Fruit fly (Drosophila melanogaster): ENCODE results near the gene CG32191.
A peak's percentile ranks its signal among the peaks of the same experiment; 100 is the strongest.

Gene CG32191

dm6 chr3L:17842892-17843703 is 34.2 kb upstream of the CG32191 start, which contains the start of gene CG5567 (continued):
- no peak for TF ChIP-seq CG12236 (GFP tag; optimal IDR thresholded peaks at IDR 0.05)
- TF ChIP-seq CG1647 (GFP tag; optimal IDR thresholded peaks at IDR 0.05) = no peak
- peak; percentile 14 for TF ChIP-seq CoRest (tag; optimal IDR thresholded peaks at IDR 0.05)
- TF ChIP-seq rib (GFP tag; IDR thresholded peaks at IDR 0.05) = 0 out of 2 replicates have a peak, but pooled peaks have one; percentile 21
- no peak for TF ChIP-seq Gsc (GFP tag; IDR thresholded peaks at IDR 0.05)
- peak; percentile 12 for TF ChIP-seq CrebB (tag; optimal IDR thresholded peaks at IDR 0.05)
- TF ChIP-seq GATAe (GFP tag; conservative IDR thresholded peaks at IDR 0.05) = no peak
- peak; percentile 22 for TF ChIP-seq CG13775 (GFP tag; optimal IDR thresholded peaks at IDR 0.05)
- no peak for TF ChIP-seq sob (GFP tag; IDR thresholded peaks at IDR 0.05)
- no peak for TF ChIP-seq CG10565 (GFP tag; optimal IDR thresholded peaks at IDR 0.05)
- TF ChIP-seq CG11456 (GFP tag; IDR thresholded peaks at IDR 0.05) = no peak
- TF ChIP-seq ara (GFP tag; IDR thresholded peaks at IDR 0.05) = no peak
- TF ChIP-seq CG2678 (tag; optimal IDR thresholded peaks at IDR 0.05) = peak; percentile 32
- no peak for TF ChIP-seq Neu2 (GFP tag; optimal IDR thresholded peaks at IDR 0.05; ENCODE audit: borderline replicate concordance)
- peak; percentile 97 for TF ChIP-seq D19A (tag; optimal IDR thresholded peaks at IDR 0.05)
- TF ChIP-seq CG3281 (GFP tag; optimal IDR thresholded peaks at IDR 0.05) = peak; percentile 18
- no peak for TF ChIP-seq CG2875 (GFP tag; optimal IDR thresholded peaks at IDR 0.05)
- TF ChIP-seq repo (GFP tag; optimal IDR thresholded peaks at IDR 0.05) = no peak
- peak; percentile 87 for TF ChIP-seq row (GFP tag; IDR thresholded peaks at IDR 0.05)
- TF ChIP-seq tin (GFP tag; optimal IDR thresholded peaks at IDR 0.05) = no peak
- TF ChIP-seq CG14014 (GFP tag; IDR thresholded peaks at IDR 0.05) = 0 out of 2 replicates have a peak, but pooled peaks have one; percentile 20
- no peak for TF ChIP-seq ewg (GFP tag; optimal IDR thresholded peaks at IDR 0.05)
- TF ChIP-seq bsh (GFP tag; optimal IDR thresholded peaks at IDR 0.05) = peak in 1 of 2 experiments; percentile 23
- TF ChIP-seq CG42726 (GFP tag; IDR thresholded peaks at IDR 0.05; ENCODE audit: partially characterized antibody) = no peak
- TF ChIP-seq tll (GFP tag; optimal IDR thresholded peaks at IDR 0.05) = no peak
- peak; percentile 42 for TF ChIP-seq CG7839 (tag; optimal IDR thresholded peaks at IDR 0.05)
- TF ChIP-seq emc (GFP tag; optimal IDR thresholded peaks at IDR 0.05) = no peak
- no peak for TF ChIP-seq CG7357 (GFP tag; IDR thresholded peaks at IDR 0.05)
- TF ChIP-seq CG1024 (GFP tag; IDR thresholded peaks at IDR 0.05) = no peak
- no peak for TF ChIP-seq CG3407 (GFP tag; optimal IDR thresholded peaks at IDR 0.05)
- no peak for TF ChIP-seq toy (GFP tag; IDR thresholded peaks at IDR 0.05)
- no peak for TF ChIP-seq cad (GFP tag; optimal IDR thresholded peaks at IDR 0.05)
- peak; percentile 44; the same call in 1 of the 2 replicates for TF ChIP-seq Rfx (GFP tag; IDR thresholded peaks at IDR 0.05)
- TF ChIP-seq CG1529 (GFP tag; optimal IDR thresholded peaks at IDR 0.05) = no peak
- peak; percentile 61; the same call in 1 of the 2 replicates for TF ChIP-seq CG32767 (GFP tag; IDR thresholded peaks at IDR 0.05)
- TF ChIP-seq CG15696 (tag; optimal IDR thresholded peaks at IDR 0.05) = no peak
- no peak for TF ChIP-seq wek (GFP tag; optimal IDR thresholded peaks at IDR 0.05)
- TF ChIP-seq dysf (GFP tag; IDR thresholded peaks at IDR 0.05) = peak; percentile 38; the same call in 1 of the 3 replicates
- TF ChIP-seq gsb (GFP tag; IDR thresholded peaks at IDR 0.05) = no peak
- peak; percentile 47 for TF ChIP-seq CG34376 (GFP tag; optimal IDR thresholded peaks at IDR 0.05)
- peak; percentile 23 for TF ChIP-seq gem (tag; optimal IDR thresholded peaks at IDR 0.05)
- TF ChIP-seq CG2129 (GFP tag; IDR thresholded peaks at IDR 0.05; ENCODE audit: partially characterized antibody) = no peak
- TF ChIP-seq Lhr (GFP tag; optimal IDR thresholded peaks at IDR 0.05) = no peak
- TF ChIP-seq lmd (GFP tag; IDR thresholded peaks at IDR 0.05) = peak; percentile 17; the same call in 1 of the 2 replicates
- TF ChIP-seq ap (GFP tag; IDR thresholded peaks at IDR 0.05) = no peak
- TF ChIP-seq Nf-YC (tag; optimal IDR thresholded peaks at IDR 0.05) = peak; percentile 36
- TF ChIP-seq ci (GFP tag; IDR thresholded peaks at IDR 0.05) = 0 out of 3 replicates have a peak, but pooled peaks have one; percentile 37
- peak; percentile 28 for TF ChIP-seq grau (tag; optimal IDR thresholded peaks at IDR 0.05)
- TF ChIP-seq ATbp (GFP tag; optimal IDR thresholded peaks at IDR 0.05) = no peak

Measured in whole organism, embryonic.